Worm (Caenorhabditis elegans) whole organism, L4 larva: Measurements from ENCODE around the gene E02H1.1.
A peak's percentile ranks its signal among the peaks of the same experiment; 100 is the strongest.

Experiments used
- R02D3.7 ChIP-seq: fragments of 150-350 bp; sonication (generic microtip); optimal IDR thresholded peaks from 3 replicates; lab custom pipeline; 2014; ENCODE audit warnings: missing biosample characterization, missing genetic modification characterization
- T20F7.1 ChIP-seq: fragments of 200-800 bp; sonication (Bioruptor generic); optimal IDR thresholded peaks from 2 replicates; lab custom pipeline; 2018; ENCODE audit warnings: mild to moderate bottlenecking, missing genetic modification characterization, missing compliant biosample characterization
- aha-1 ChIP-seq: fragments of 150-350 bp; peaks from one replicate; lab custom pipeline; 2014; ENCODE audit warnings: missing biosample characterization, missing genetic modification characterization
- arid-1 ChIP-seq: fragments of 200-800 bp; sonication (Bioruptor generic); conservative IDR thresholded peaks from 2 replicates; pipeline ENCODE4 v1.3.6; 2022; ENCODE audit warnings: missing genetic modification reagents, missing genetic modification characterization, missing compliant biosample characterization
- daf-16 ChIP-seq, 3 experiments: sonication (generic microtip); optimal IDR thresholded peaks; 2 replicates each; lab custom pipeline; 2016 to 2017; ENCODE audit warnings: missing genetic modification characterization in 3 of 3, missing genetic modification reagents in 3 of 3, mild to moderate bottlenecking in 2 of 3, missing compliant biosample characterization in 2 of 3, missing biosample characterization in 1 of 3, moderate library complexity in 1 of 3
- dmd-6 ChIP-seq: fragments of 200-800 bp; sonication (Bioruptor generic); IDR thresholded peaks from 2 replicates; pipeline ENCODE4 v1.3.6; 2022; ENCODE audit warnings: missing genetic modification reagents, missing genetic modification characterization, missing compliant biosample characterization
- dmd-9 ChIP-seq: fragments of 200-800 bp; sonication (Bioruptor generic); IDR thresholded peaks from 2 replicates; pipeline ENCODE4 v1.3.6; 2022; ENCODE audit warnings: missing genetic modification reagents, missing genetic modification characterization, missing compliant biosample characterization
- duxl-1 ChIP-seq: sonication (generic microtip); optimal IDR thresholded peaks from 2 replicates; lab custom pipeline; 2016; ENCODE audit warnings: mild to moderate bottlenecking, missing genetic modification characterization, moderate library complexity, missing compliant biosample characterization; ENCODE audit not compliant: poor library complexity
- dve-1 ChIP-seq: sonication (generic microtip); optimal IDR thresholded peaks from 2 replicates; lab custom pipeline; 2017; ENCODE audit warnings: antibody characterized with exemption, mild to moderate bottlenecking, missing genetic modification characterization, missing compliant biosample characterization; ENCODE audit not compliant: insufficient read depth
- hif-1 ChIP-seq, 2 experiments: sonication (generic microtip); optimal IDR thresholded peaks; 2 replicates each; lab custom pipeline; 2016 to 2017; ENCODE audit warnings: missing compliant biosample characterization in 2 of 2, missing genetic modification characterization in 2 of 2, missing genetic modification reagents in 2 of 2, missing genotype in 2 of 2, mild to moderate bottlenecking in 1 of 2
- hlh-11 ChIP-seq: fragments of 200-800 bp; sonication (Bioruptor generic); optimal IDR thresholded peaks from 2 replicates; lab custom pipeline; 2018; ENCODE audit warnings: mild to moderate bottlenecking, missing genetic modification characterization, missing compliant biosample characterization
- hlh-30 ChIP-seq: sonication (generic microtip); optimal IDR thresholded peaks from 2 replicates; lab custom pipeline; 2017; ENCODE audit warnings: antibody characterized with exemption, mild to moderate bottlenecking, missing genetic modification characterization, missing compliant biosample characterization; ENCODE audit not compliant: insufficient read depth
- hmg-1.1 ChIP-seq: fragments of 200-800 bp; sonication (Bioruptor generic); IDR thresholded peaks from 2 replicates; pipeline ENCODE4 v1.3.6; 2022; ENCODE audit warnings: missing genetic modification reagents, missing genetic modification characterization, missing compliant biosample characterization
- lin-1 ChIP-seq: fragments of 200-800 bp; sonication (Bioruptor generic); IDR thresholded peaks from 2 replicates; pipeline ENCODE4 v1.3.6; 2022; ENCODE audit warnings: missing genetic modification reagents, missing genetic modification characterization, missing compliant biosample characterization
- lin-13 ChIP-seq: fragments of 150-350 bp; optimal IDR thresholded peaks from 2 replicates; lab custom pipeline; 2014; ENCODE audit warnings: missing biosample characterization, missing genetic modification reagents, missing genetic modification characterization
- lin-38 ChIP-seq: fragments of 200-800 bp; sonication (Bioruptor generic); IDR thresholded peaks from 2 replicates; pipeline ENCODE4 v1.3.6; 2022; ENCODE audit warnings: missing genetic modification reagents, missing genetic modification characterization, missing compliant biosample characterization
- lin-39 ChIP-seq: fragments of 150-350 bp; optimal IDR thresholded peaks from 2 replicates; lab custom pipeline; 2014; ENCODE audit warnings: missing biosample characterization, missing genetic modification reagents, missing genetic modification characterization
- lir-3 ChIP-seq: sonication (generic microtip); optimal IDR thresholded peaks from 2 replicates; lab custom pipeline; 2016; ENCODE audit warnings: mild to moderate bottlenecking, missing genetic modification characterization, missing compliant biosample characterization
- mdl-1 ChIP-seq, 2 experiments: fragments of 150-350 bp in 1 of 2; sonication (generic microtip) in 1 of 2; optimal IDR thresholded peaks; 2 replicates each; lab custom pipeline; 2014 to 2017; ENCODE audit warnings: missing biosample characterization in 2 of 2, missing genetic modification characterization in 2 of 2
- mep-1 ChIP-seq: fragments of 150-350 bp; sonication (generic microtip); optimal IDR thresholded peaks from 3 replicates; lab custom pipeline; 2014; ENCODE audit warnings: missing biosample characterization, missing genetic modification characterization
- mxl-2 ChIP-seq: fragments of 200-800 bp; sonication (Bioruptor generic); conservative IDR thresholded peaks from 2 replicates; pipeline ENCODE4 v1.3.6; 2022; ENCODE audit warnings: missing genetic modification reagents, missing genetic modification characterization, missing compliant biosample characterization
- nhr-11 ChIP-seq: fragments of 150-350 bp; optimal IDR thresholded peaks from 2 replicates; lab custom pipeline; 2014; ENCODE audit warnings: missing biosample characterization, missing genetic modification characterization
- nhr-111 ChIP-seq: fragments of 200-800 bp; sonication (Bioruptor generic); optimal IDR thresholded peaks from 2 replicates; lab custom pipeline; 2018; ENCODE audit warnings: mild to moderate bottlenecking, missing genetic modification characterization, missing compliant biosample characterization
- nhr-25 ChIP-seq: sonication (generic microtip); optimal IDR thresholded peaks from 2 replicates; lab custom pipeline; 2017; ENCODE audit warnings: missing genetic modification characterization, mild to moderate bottlenecking, missing compliant biosample characterization, antibody characterized with exemption, moderate library complexity, borderline replicate concordance; ENCODE audit not compliant: insufficient read depth
- nhr-28 ChIP-seq: fragments of 150-350 bp; optimal IDR thresholded peaks from 2 replicates; lab custom pipeline; 2014; ENCODE audit warnings: missing biosample characterization, missing genetic modification characterization
- nhr-6 ChIP-seq: fragments of 150-350 bp; optimal IDR thresholded peaks from 2 replicates; lab custom pipeline; 2014; ENCODE audit warnings: missing biosample characterization, missing genetic modification characterization
- saeg-2 ChIP-seq: fragments of 200-800 bp; sonication (Bioruptor generic); IDR thresholded peaks from 2 replicates; pipeline ENCODE4 v1.3.6; 2022; ENCODE audit warnings: missing genetic modification reagents, missing genetic modification characterization, missing compliant biosample characterization
- sdz-12 ChIP-seq: fragments of 200-800 bp; sonication (Bioruptor generic); optimal IDR thresholded peaks from 2 replicates; lab custom pipeline; 2018; ENCODE audit warnings: mild to moderate bottlenecking, missing genetic modification characterization, missing compliant biosample characterization
- spr-1 ChIP-seq: sonication (generic microtip); optimal IDR thresholded peaks from 2 replicates; lab custom pipeline; 2016; ENCODE audit warnings: mild to moderate bottlenecking, missing genetic modification characterization, missing compliant biosample characterization
- tra-1 ChIP-seq: fragments of 200-800 bp; sonication (Bioruptor generic); IDR thresholded peaks from 2 replicates; pipeline ENCODE4 v1.3.6; 2022; ENCODE audit warnings: missing genetic modification reagents, missing genetic modification characterization, missing compliant biosample characterization
- unc-62 ChIP-seq, 3 experiments: fragments of 150-350 bp in 1 of 3; sonication (generic microtip); optimal IDR thresholded peaks in 2 of 3; peaks in 1 of 3; 1 replicate in 1 of 3; 2 replicates in 2 of 3; lab custom pipeline; 2014 to 2017; ENCODE audit warnings: missing biosample characterization in 3 of 3, missing genetic modification characterization in 3 of 3, missing genetic modification reagents in 3 of 3, missing genotype in 1 of 3
- vab-7 ChIP-seq: fragments of 200-800 bp; sonication (Bioruptor generic); IDR thresholded peaks from 2 replicates; pipeline ENCODE4 v1.3.6; 2022; ENCODE audit warnings: missing genetic modification reagents, missing genetic modification characterization, missing compliant biosample characterization
- zag-1 ChIP-seq: fragments of 150-350 bp; optimal IDR thresholded peaks from 2 replicates; lab custom pipeline; 2014; ENCODE audit warnings: missing biosample characterization, missing genetic modification characterization
- ztf-11 ChIP-seq: fragments of 150-350 bp; optimal IDR thresholded peaks from 2 replicates; lab custom pipeline; 2014; ENCODE audit warnings: missing biosample characterization, missing genetic modification characterization
- ztf-7 ChIP-seq: fragments of 150-350 bp; optimal IDR thresholded peaks from 2 replicates; lab custom pipeline; 2014; ENCODE audit warnings: missing biosample characterization, missing genetic modification characterization

The E02H1.1 gene

DNA sequence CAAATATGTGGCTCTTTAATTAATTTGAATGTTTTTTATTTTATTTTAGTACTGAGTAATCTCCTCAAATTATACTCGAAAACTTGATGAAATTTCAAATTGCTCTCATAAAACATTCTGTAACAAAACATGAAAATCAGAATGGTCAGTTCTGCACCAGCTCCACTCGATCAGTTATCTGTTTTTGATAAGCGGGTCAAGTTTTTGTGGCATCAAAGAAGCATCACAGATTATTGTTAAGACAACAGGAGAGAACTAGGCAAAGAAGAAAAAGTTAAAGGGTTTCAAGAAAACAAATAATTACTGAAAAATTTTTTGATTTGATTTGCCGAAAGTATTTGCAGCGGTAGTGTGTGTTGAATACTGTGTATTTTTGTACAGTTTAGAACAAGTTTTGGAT, 16.2 kb upstream of the E02H1.1 start:
- TF ChIP-seq mep-1 (tag; lab: Kevin White, UChicago), result no peak
- no peak for TF ChIP-seq arid-1 (GFP tag; lab: Robert Waterston, UW)
- no peak for TF ChIP-seq R02D3.7 (tag; lab: Kevin White, UChicago)
- no peak for TF ChIP-seq lir-3 (tag; lab: Kevin White, UChicago)
- TF ChIP-seq sdz-12 (GFP tag; lab: Kevin White, UChicago), result no peak
- no peak for TF ChIP-seq dmd-9 (GFP tag; lab: Robert Waterston, UW)
- no peak for TF ChIP-seq lin-38 (GFP tag; lab: Robert Waterston, UW)
- TF ChIP-seq zag-1 (tag; lab: Kevin White, UChicago), result no peak
- peak; percentile 69 for TF ChIP-seq dve-1 (tag; lab: Kevin White, UChicago)
- no peak for TF ChIP-seq lin-1 (GFP tag; lab: Robert Waterston, UW)
- no peak for TF ChIP-seq vab-7 (GFP tag; lab: Robert Waterston, UW)
- no peak for TF ChIP-seq nhr-25 (tag; lab: Kevin White, UChicago)
- peak; percentile 15; the same call in 1 of the 2 replicates for TF ChIP-seq dmd-6 (GFP tag; lab: Robert Waterston, UW)
- no peak for TF ChIP-seq lin-39 (tag; lab: Kevin White, UChicago)
- TF ChIP-seq ztf-7 (tag; lab: Kevin White, UChicago), result no peak
- TF ChIP-seq duxl-1 (tag; lab: Kevin White, UChicago), result no peak
- TF ChIP-seq nhr-28, result peak; percentile 42
- TF ChIP-seq daf-16 (GFP tag; optimal IDR thresholded peaks at IDR 0.05; lab: Kevin White, UChicago), result no peak
- peak; percentile 70 for TF ChIP-seq daf-16 (tag; optimal IDR thresholded peaks at IDR 0.05; lab: Kevin White, UChicago)
- TF ChIP-seq ztf-11 (tag; lab: Kevin White, UChicago), result no peak
- TF ChIP-seq hmg-1.1, result no peak
- TF ChIP-seq spr-1, result no peak
- TF ChIP-seq mxl-2, result no peak

DNA sequence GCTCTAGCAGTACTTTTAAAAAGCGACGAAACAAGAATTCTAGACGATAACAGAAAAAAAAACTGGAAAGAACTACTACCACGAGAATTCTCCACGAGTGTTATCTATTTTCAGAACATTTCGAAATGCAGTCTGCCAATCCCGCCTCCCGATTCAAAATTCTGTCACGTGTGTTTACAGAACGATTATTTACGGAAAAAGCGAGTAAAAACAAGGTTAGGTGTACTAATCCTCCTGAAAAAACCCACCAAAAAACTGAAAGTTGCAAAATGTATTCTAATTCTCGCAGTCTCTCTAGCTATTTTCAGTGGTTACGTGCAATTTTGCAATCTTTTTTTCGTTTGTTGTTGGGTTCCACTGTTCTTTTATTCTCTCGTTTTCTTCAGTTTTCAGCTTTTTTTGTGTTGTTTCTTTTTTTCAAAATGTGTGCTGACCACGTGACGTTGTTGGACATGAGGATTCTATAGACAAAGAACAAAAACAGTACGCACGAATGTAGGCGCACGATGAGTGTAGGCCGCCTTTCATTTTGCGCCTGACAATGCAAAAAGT, 15.6 kb upstream of the E02H1.1 start:
- TF ChIP-seq R02D3.7 (tag; lab: Kevin White, UChicago), result no peak
- no peak for TF ChIP-seq lin-13 (GFP tag; lab: Kevin White, UChicago)
- TF ChIP-seq T20F7.1 (GFP tag; lab: Kevin White, UChicago), result peak; percentile 2
- TF ChIP-seq tra-1, result no peak
- peak; percentile 36 for TF ChIP-seq hlh-30
- TF ChIP-seq nhr-6 (tag; lab: Kevin White, UChicago), result no peak
- peak; percentile 57 to 97 for TF ChIP-seq hif-1 (tag; optimal IDR thresholded peaks at IDR 0.05; lab: Kevin White, UChicago)
- no peak for TF ChIP-seq unc-62 (GFP tag; optimal IDR thresholded peaks at IDR 0.05 in 1 of 2; lab: Kevin White, UChicago)
- TF ChIP-seq unc-62 (tag; optimal IDR thresholded peaks at IDR 0.05; lab: Kevin White, UChicago), result no peak
- no peak for TF ChIP-seq nhr-111 (GFP tag; lab: Kevin White, UChicago)
- TF ChIP-seq duxl-1 (tag; lab: Kevin White, UChicago), result no peak
- peak in 1 of 2 experiments; percentile 77 for TF ChIP-seq mdl-1 (tag; optimal IDR thresholded peaks at IDR 0.05; lab: Kevin White, UChicago)
- TF ChIP-seq hlh-11 (tag; lab: Kevin White, UChicago), result peak; percentile 38
- peak; percentile 36 for TF ChIP-seq dmd-6 (GFP tag; lab: Robert Waterston, UW)
- TF ChIP-seq mep-1 (tag; lab: Kevin White, UChicago), result no peak
- no peak for TF ChIP-seq lin-1 (GFP tag; lab: Robert Waterston, UW)
- no peak for TF ChIP-seq daf-16 (GFP tag; optimal IDR thresholded peaks at IDR 0.05; lab: Kevin White, UChicago)
- TF ChIP-seq daf-16 (tag; optimal IDR thresholded peaks at IDR 0.05; lab: Kevin White, UChicago), result peak; percentile 63
- TF ChIP-seq dve-1 (tag; lab: Kevin White, UChicago), result peak; percentile 67
- TF ChIP-seq saeg-2 (GFP tag; lab: Robert Waterston, UW), result no peak
- peak; percentile 59 for TF ChIP-seq nhr-11 (tag; lab: Kevin White, UChicago)
- TF ChIP-seq spr-1, result no peak
- TF ChIP-seq aha-1 (tag; lab: Kevin White, UChicago), result peak; percentile 94
